Worm (Caenorhabditis elegans) whole organism, L1 larva: Measurements from ENCODE around the gene dlc-2.

Experiments
- dpl-1 ChIP-seq, 3 experiments: fragments of 150-350 bp in 2 of 3; sonication (generic microtip) in 1 of 3; optimal IDR thresholded peaks; 2 replicates each; lab custom pipeline; 2014 to 2017; ENCODE audit warnings: missing biosample characterization in 3 of 3, missing genetic modification characterization in 3 of 3, missing genetic modification reagents in 3 of 3
- efl-3 ChIP-seq: fragments of 200-800 bp; sonication (Bioruptor generic); optimal IDR thresholded peaks from 2 replicates; lab custom pipeline; 2018; ENCODE audit warnings: mild to moderate bottlenecking, missing genetic modification characterization, missing compliant biosample characterization
- nhr-11 ChIP-seq: fragments of 150-350 bp; optimal IDR thresholded peaks from 2 replicates; lab custom pipeline; 2014; ENCODE audit warnings: missing biosample characterization, missing genetic modification characterization
- unc-30 ChIP-seq: sonication (generic microtip); optimal IDR thresholded peaks from 2 replicates; lab custom pipeline; 2017; ENCODE audit warnings: missing biosample characterization, missing genetic modification characterization

- TF ChIP-seq dpl-1 (GFP tag; optimal IDR thresholded peaks at IDR 0.05; lab: Kevin White, UChicago) (no peak), efl-3 (GFP tag; lab: Kevin White, UChicago) (no peak), unc-30 (no peak), nhr-11 (tag; lab: Kevin White, UChicago) (no peak)
These were observed 15.5 kb upstream of the dlc-2 start for ce11 chrIV:12126740-12127472.
